Worm (Caenorhabditis elegans): ENCODE results near the gene glb-5.

glb-5 gene

ce11 chrV:5521735-5522241, 36.9 kb upstream of the glb-5 start, which contains the start of gene hir-1:
Gene hir-1, plus strand, starts transcription at chrV:5522139.
- TF ChIP-seq mab-5 (tag; optimal IDR thresholded peaks at IDR 0.05), result no peak
- TF ChIP-seq blmp-1 (tag; optimal IDR thresholded peaks at IDR 0.05; ENCODE audit: insufficient read depth), result peak; percentile 30
- TF ChIP-seq nhr-129 (tag; optimal IDR thresholded peaks at IDR 0.05), result peak; percentile 19
- no peak for TF ChIP-seq lin-11 (tag; optimal IDR thresholded peaks at IDR 0.05)
- no peak for TF ChIP-seq lin-13 (GFP tag; optimal IDR thresholded peaks at IDR 0.05)
- TF ChIP-seq sma-3 (GFP tag; optimal IDR thresholded peaks at IDR 0.05), result peak; percentile 24
- peak; percentile 47 for TF ChIP-seq fos-1 (tag; optimal IDR thresholded peaks at IDR 0.05)
- no peak for TF ChIP-seq nhr-237 (tag; optimal IDR thresholded peaks at IDR 0.05)

- TF ChIP-seq alr-1 (tag; optimal IDR thresholded peaks at IDR 0.05) (no peak), ceh-16 (tag; optimal IDR thresholded peaks at IDR 0.05) (peak; percentile 94), lin-13 (GFP tag; optimal IDR thresholded peaks at IDR 0.05) (no peak), crh-2 (tag; optimal IDR thresholded peaks at IDR 0.05) (no peak), nhr-25 (tag; optimal IDR thresholded peaks at IDR 0.05) (peak; percentile 43), sem-4 (tag; optimal IDR thresholded peaks at IDR 0.05) (peak; percentile 26), sma-9 (GFP tag; optimal IDR thresholded peaks at IDR 0.05) (peak; percentile 49), sma-9 (tag; optimal IDR thresholded peaks at IDR 0.05) (no peak), elt-1 (tag; optimal IDR thresholded peaks at IDR 0.05) (peak; percentile 96), blmp-1 (tag; optimal IDR thresholded peaks at IDR 0.05; ENCODE audit: insufficient read depth) (peak; percentile 19), nhr-129 (tag; optimal IDR thresholded peaks at IDR 0.05) (peak; percentile 5), dmd-4 (tag; optimal IDR thresholded peaks at IDR 0.05) (no peak), nhr-23 (tag; optimal IDR thresholded peaks at IDR 0.05) (peak; percentile 74)
Observed at ce11 chrV:5523260-5523659, 35.4 kb upstream of the glb-5 start.

ce11 chrV:5525208-5525607, 33.5 kb upstream of the glb-5 start:
- TF ChIP-seq sma-9 (GFP tag; optimal IDR thresholded peaks at IDR 0.05), result no peak
- no peak for TF ChIP-seq sma-9 (tag; optimal IDR thresholded peaks at IDR 0.05)
- no peak for TF ChIP-seq ztf-1 (GFP tag; conservative IDR thresholded peaks at IDR 0.05)
- no peak for TF ChIP-seq zag-1 (tag; optimal IDR thresholded peaks at IDR 0.05)
- TF ChIP-seq sma-3 (GFP tag; optimal IDR thresholded peaks at IDR 0.05), result no peak
- TF ChIP-seq elt-1 (tag; optimal IDR thresholded peaks at IDR 0.05), result no peak
- no peak for TF ChIP-seq mbf-1 (tag; optimal IDR thresholded peaks at IDR 0.05)
- no peak for TF ChIP-seq skn-1 (tag; optimal IDR thresholded peaks at IDR 0.05)
- no peak for TF ChIP-seq ZK546.5 (tag; optimal IDR thresholded peaks at IDR 0.05)
- TF ChIP-seq nhr-129 (tag; optimal IDR thresholded peaks at IDR 0.05), result no peak
- TF ChIP-seq ceh-82 (tag; optimal IDR thresholded peaks at IDR 0.05), result no peak
- TF ChIP-seq R02D3.7 (tag; optimal IDR thresholded peaks at IDR 0.05), result no peak
- no peak for TF ChIP-seq peb-1 (tag; optimal IDR thresholded peaks at IDR 0.05)
- TF ChIP-seq nhr-237 (tag; optimal IDR thresholded peaks at IDR 0.05), result no peak
- TF ChIP-seq unc-62 (GFP tag; optimal IDR thresholded peaks at IDR 0.05), result no peak
- TF ChIP-seq nhr-21 (tag; optimal IDR thresholded peaks at IDR 0.05), result no peak
- no peak for TF ChIP-seq aly-2 (tag; optimal IDR thresholded peaks at IDR 0.05)
- no peak for TF ChIP-seq gmeb-1 (tag; optimal IDR thresholded peaks at IDR 0.05)
- no peak for TF ChIP-seq nhr-10 (tag; optimal IDR thresholded peaks at IDR 0.05)
- TF ChIP-seq lin-13 (GFP tag; optimal IDR thresholded peaks at IDR 0.05), result no peak
- TF ChIP-seq ztf-4 (tag; optimal IDR thresholded peaks at IDR 0.05), result no peak

- TF ChIP-seq skn-1 (tag; optimal IDR thresholded peaks at IDR 0.05) (no peak), Y55F3AM.14 (GFP tag; optimal IDR thresholded peaks at IDR 0.05) (peak; percentile 48), elt-3 (tag; optimal IDR thresholded peaks at IDR 0.05) (no peak), nhr-129 (tag; optimal IDR thresholded peaks at IDR 0.05) (no peak), ztf-11 (tag; optimal IDR thresholded peaks at IDR 0.05) (no peak), nhr-21 (tag; optimal IDR thresholded peaks at IDR 0.05) (no peak)
Observed at ce11 chrV:5527694-5528093, 31.0 kb upstream of the glb-5 start.

- TF ChIP-seq ztf-4 (tag; optimal IDR thresholded peaks at IDR 0.05) (no peak), C34F6.9 (tag; optimal IDR thresholded peaks at IDR 0.05) (no peak), ceh-82 (tag; optimal IDR thresholded peaks at IDR 0.05) (no peak), lin-13 (GFP tag; optimal IDR thresholded peaks at IDR 0.05) (no peak), sem-4 (tag; optimal IDR thresholded peaks at IDR 0.05) (no peak), dmd-4 (tag; optimal IDR thresholded peaks at IDR 0.05) (no peak), lin-11 (tag; optimal IDR thresholded peaks at IDR 0.05) (no peak), ztf-1 (GFP tag; conservative IDR thresholded peaks at IDR 0.05) (no peak), ZK546.5 (tag; optimal IDR thresholded peaks at IDR 0.05) (no peak), unc-55 (GFP tag; optimal IDR thresholded peaks at IDR 0.05) (no peak), alr-1 (tag; optimal IDR thresholded peaks at IDR 0.05) (no peak), ceh-16 (tag; optimal IDR thresholded peaks at IDR 0.05) (no peak), unc-39 (tag; optimal IDR thresholded peaks at IDR 0.05) (no peak), snpc-4 (tag; optimal IDR thresholded peaks at IDR 0.05) (no peak), fos-1 (tag; optimal IDR thresholded peaks at IDR 0.05) (no peak), R02D3.7 (tag; optimal IDR thresholded peaks at IDR 0.05) (no peak), zag-1 (tag; optimal IDR thresholded peaks at IDR 0.05) (no peak)
Observed at ce11 chrV:5533755-5534154, 24.9 kb upstream of the glb-5 start, which contains the start of gene grl-1. Gene grl-1, minus strand, starts transcription at chrV:5533855.

Measured in whole organism, L2 larva.